Fruit fly (Drosophila melanogaster): ENCODE results near the gene CG7025.

Gene CG7025

DNA sequence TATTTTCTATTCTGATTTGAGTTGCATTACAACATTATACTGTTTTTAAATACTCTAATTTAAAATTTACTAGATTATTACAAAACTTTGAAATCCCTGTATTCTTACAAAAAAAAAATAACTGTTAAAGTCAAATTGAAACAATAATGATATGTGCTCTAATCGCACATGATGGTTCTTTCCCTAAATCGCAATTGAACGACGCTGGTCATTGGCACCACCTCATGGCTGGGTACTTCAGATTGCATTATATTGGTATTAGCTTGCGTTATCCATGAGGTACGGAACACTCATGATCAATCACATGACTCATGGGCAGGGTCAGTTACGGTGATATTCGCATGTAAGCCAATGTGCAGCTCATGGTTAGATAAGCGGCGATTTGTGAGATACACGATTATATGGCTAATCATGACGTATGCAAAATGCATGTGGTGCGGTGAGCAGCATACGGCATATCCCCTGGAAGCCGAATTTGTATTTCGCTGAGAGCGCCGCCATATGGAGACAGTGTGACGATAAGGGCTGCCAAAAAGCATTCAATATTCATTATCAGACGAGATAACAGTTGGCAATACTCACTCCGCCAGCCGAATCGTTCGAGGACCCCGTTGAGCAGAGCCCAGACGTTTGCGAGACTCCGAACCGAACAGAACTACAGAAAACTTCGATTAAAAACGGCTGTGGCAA lies 14.2 kb downstream of the CG7025 start:
- TF ChIP-seq br (GFP tag; optimal IDR thresholded peaks at IDR 0.05) (peak; percentile 15), HLH106 (tag; optimal IDR thresholded peaks at IDR 0.05) (no peak), Rel (GFP tag; optimal IDR thresholded peaks at IDR 0.05) (no peak), Rel (tag; optimal IDR thresholded peaks at IDR 0.05) (peak; percentile 99), fru (GFP tag; optimal IDR thresholded peaks at IDR 0.05) (no peak), Jra (GFP tag; optimal IDR thresholded peaks at IDR 0.05) (peak; percentile 32), Abd-B (GFP tag; optimal IDR thresholded peaks at IDR 0.05) (no peak), psq (GFP tag; optimal IDR thresholded peaks at IDR 0.05) (no peak), brk (GFP tag; optimal IDR thresholded peaks at IDR 0.05) (no peak), Hr83 (GFP tag; optimal IDR thresholded peaks at IDR 0.05; ENCODE audit: poor library complexity, severe bottlenecking) (peak; percentile 19), Hnf4 (GFP tag; optimal IDR thresholded peaks at IDR 0.05) (no peak), rgr (GFP tag; optimal IDR thresholded peaks at IDR 0.05) (peak; percentile 43), Dif (GFP tag; optimal IDR thresholded peaks at IDR 0.05; ENCODE audit: partially characterized antibody) (peak; percentile 26), Vsx2 (GFP tag; optimal IDR thresholded peaks at IDR 0.05; ENCODE audit: partially characterized antibody) (peak; percentile 87), CG32264 (GFP tag; optimal IDR thresholded peaks at IDR 0.05) (no peak), h (GFP tag; optimal IDR thresholded peaks at IDR 0.05) (peak; percentile 46)

DNA sequence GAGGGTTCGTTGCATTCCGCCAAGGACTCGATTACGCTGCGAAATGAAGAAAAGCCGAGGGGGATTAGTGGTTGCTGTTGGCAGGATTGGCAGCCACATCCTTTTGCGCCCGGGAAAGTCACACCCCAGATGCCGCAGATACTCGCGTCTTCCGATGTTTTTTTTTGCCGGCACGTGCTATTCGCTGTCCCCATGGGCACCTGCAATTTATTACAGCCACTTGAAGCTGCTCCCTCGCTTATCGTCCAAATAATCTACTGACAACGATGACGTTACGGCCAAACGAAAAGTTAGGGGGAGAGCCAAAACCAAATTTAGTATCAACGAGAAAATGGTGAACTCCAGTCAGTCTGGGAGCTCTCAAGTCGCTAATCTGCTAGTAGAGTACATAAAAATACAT lies 15.5 kb downstream of the CG7025 start:
- TF ChIP-seq Hnf4 (GFP tag; optimal IDR thresholded peaks at IDR 0.05) = no peak
- no peak for TF ChIP-seq Rel (GFP tag; optimal IDR thresholded peaks at IDR 0.05)
- TF ChIP-seq Rel (tag; optimal IDR thresholded peaks at IDR 0.05) = peak; percentile 43
- TF ChIP-seq Abd-B (GFP tag; optimal IDR thresholded peaks at IDR 0.05) = no peak

DNA sequence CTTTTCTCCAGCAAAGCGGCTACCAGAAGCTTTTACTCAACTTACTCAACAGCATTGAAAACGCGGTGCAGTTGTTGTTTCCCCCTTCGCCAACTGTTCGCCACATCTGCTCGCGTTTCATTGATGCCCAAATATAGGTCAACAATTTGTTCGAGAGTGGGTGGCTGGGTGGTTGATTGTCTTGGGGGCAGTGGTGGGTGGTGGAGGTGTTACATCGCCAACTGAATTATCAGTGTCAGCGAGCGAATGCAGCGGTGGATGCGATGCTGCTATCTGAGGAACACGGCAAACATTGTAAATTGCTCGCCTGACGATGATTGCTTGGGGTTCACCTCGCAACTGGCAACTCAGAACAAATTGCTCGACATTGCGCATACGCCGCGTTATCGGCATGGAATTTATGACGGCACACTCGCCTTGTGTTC lies 16.7 kb downstream of the CG7025 start:
- TF ChIP-seq Rel (GFP tag; optimal IDR thresholded peaks at IDR 0.05) (no peak), Rel (tag; optimal IDR thresholded peaks at IDR 0.05) (peak; percentile 82), foxo (GFP tag; optimal IDR thresholded peaks at IDR 0.05) (no peak)

DNA sequence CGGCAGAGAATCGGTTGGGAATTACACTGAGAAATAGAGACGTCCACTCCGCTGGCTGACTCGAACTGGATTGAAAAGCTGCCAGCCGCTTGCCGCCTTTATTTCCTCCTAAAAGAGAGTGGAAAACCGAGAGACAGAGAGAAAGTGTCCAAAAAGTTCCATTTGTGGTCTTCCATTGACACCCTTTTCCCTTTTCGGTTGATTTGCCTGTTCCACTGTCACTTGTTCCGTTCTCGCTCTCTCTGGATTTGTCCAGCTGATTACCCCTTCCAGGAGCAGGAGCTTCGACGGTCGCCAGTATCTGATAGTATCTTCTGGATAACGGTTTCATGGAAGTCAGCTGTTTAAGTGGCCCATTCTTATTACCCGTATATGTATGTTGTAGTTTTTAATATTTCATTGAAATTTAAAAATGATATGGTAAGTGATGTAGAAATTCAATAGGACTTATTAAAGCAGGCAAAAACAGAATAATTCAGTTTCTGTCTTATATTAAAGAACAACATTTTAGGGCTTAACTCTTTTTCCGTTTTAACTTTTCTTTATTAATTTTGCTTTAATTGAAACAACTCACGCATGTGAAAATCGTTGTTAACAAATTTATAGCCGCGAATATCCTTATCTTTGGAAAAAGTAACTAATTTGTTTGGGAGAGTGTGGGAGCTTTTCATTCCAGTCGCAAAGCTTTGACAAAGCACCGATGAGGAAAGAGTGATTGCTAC lies 17.3 kb downstream of the CG7025 start, which contains the start of gene Slob:
TSS of gene Slob (minus strand) at position 51 of the 722 bp plus-strand sequence.
- TF ChIP-seq Abd-B (GFP tag; optimal IDR thresholded peaks at IDR 0.05) (no peak), foxo (GFP tag; optimal IDR thresholded peaks at IDR 0.05) (no peak), sv (GFP tag; optimal IDR thresholded peaks at IDR 0.05) (no peak), dmrt93B (GFP tag; optimal IDR thresholded peaks at IDR 0.05) (no peak), dsf (GFP tag; optimal IDR thresholded peaks at IDR 0.05; ENCODE audit: borderline replicate concordance) (no peak), usp (GFP tag; optimal IDR thresholded peaks at IDR 0.05) (no peak), Dif (GFP tag; optimal IDR thresholded peaks at IDR 0.05; ENCODE audit: partially characterized antibody) (no peak), pan (optimal IDR thresholded peaks at IDR 0.05) (no peak), dl (GFP tag; optimal IDR thresholded peaks at IDR 0.05; ENCODE audit: insufficient read depth in 1 of 2, partially characterized antibody in 2 of 2) (no peak), tai (GFP tag; optimal IDR thresholded peaks at IDR 0.05) (no peak), Hr83 (GFP tag; optimal IDR thresholded peaks at IDR 0.05; ENCODE audit: poor library complexity, severe bottlenecking) (no peak), Hnf4 (GFP tag; optimal IDR thresholded peaks at IDR 0.05) (no peak), rgr (GFP tag; optimal IDR thresholded peaks at IDR 0.05) (no peak), OdsH (GFP tag; optimal IDR thresholded peaks at IDR 0.05) (no peak), Hr78 (GFP tag; optimal IDR thresholded peaks at IDR 0.05) (no peak), br (GFP tag; optimal IDR thresholded peaks at IDR 0.05) (no peak)

DNA sequence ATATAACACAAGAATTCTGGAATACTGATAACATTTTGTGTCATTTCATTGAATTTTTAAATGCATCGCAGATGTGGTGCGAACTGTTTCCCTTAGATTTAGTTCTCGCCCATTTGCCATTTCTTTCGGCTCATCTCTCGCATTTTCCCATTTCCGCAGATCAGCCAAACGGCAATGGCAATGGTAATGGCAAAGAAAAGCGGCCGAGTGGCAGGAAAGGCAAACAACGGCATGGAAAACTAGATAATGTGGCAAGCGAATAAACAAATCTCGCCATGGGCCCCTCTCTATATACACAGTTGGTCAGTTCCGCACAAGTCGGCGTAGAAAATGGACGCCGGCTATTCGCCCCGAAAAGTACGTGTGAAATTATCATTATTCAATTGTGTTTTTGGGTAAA lies 26.7 kb downstream of the CG7025 start, which contains the start of gene Myo28B1:
TSS of gene Myo28B1 (plus strand) at position 301 of the 400 bp plus-strand sequence.
- TF ChIP-seq Dfd (GFP tag; optimal IDR thresholded peaks at IDR 0.05) = no peak
- TF ChIP-seq CG32264 (GFP tag; optimal IDR thresholded peaks at IDR 0.05) = no peak
- no peak for TF ChIP-seq tai (GFP tag; optimal IDR thresholded peaks at IDR 0.05)
- no peak for TF ChIP-seq fru (GFP tag; optimal IDR thresholded peaks at IDR 0.05)
- TF ChIP-seq Vsx2 (GFP tag; optimal IDR thresholded peaks at IDR 0.05; ENCODE audit: partially characterized antibody) = no peak
- TF ChIP-seq jim (GFP tag; optimal IDR thresholded peaks at IDR 0.05) = no peak
- no peak for TF ChIP-seq CrebA (GFP tag; optimal IDR thresholded peaks at IDR 0.05; ENCODE audit: borderline replicate concordance)
- no peak for TF ChIP-seq brk (GFP tag; optimal IDR thresholded peaks at IDR 0.05)
- TF ChIP-seq foxo (GFP tag; optimal IDR thresholded peaks at IDR 0.05) = no peak
- TF ChIP-seq ey (GFP tag; optimal IDR thresholded peaks at IDR 0.05) = no peak
- no peak for TF ChIP-seq woc (GFP tag; optimal IDR thresholded peaks at IDR 0.05)
- TF ChIP-seq usp (GFP tag; optimal IDR thresholded peaks at IDR 0.05) = no peak
- TF ChIP-seq dsf (GFP tag; optimal IDR thresholded peaks at IDR 0.05; ENCODE audit: borderline replicate concordance) = no peak
- TF ChIP-seq psq (GFP tag; optimal IDR thresholded peaks at IDR 0.05) = no peak
- no peak for TF ChIP-seq dl (GFP tag; optimal IDR thresholded peaks at IDR 0.05; ENCODE audit: insufficient read depth in 1 of 2, partially characterized antibody in 2 of 2)
- no peak for TF ChIP-seq Sp1 (GFP tag; optimal IDR thresholded peaks at IDR 0.05)
- TF ChIP-seq Hr78 (GFP tag; optimal IDR thresholded peaks at IDR 0.05) = no peak
- TF ChIP-seq lola (GFP tag; optimal IDR thresholded peaks at IDR 0.05) = no peak
- no peak for TF ChIP-seq Myc (optimal IDR thresholded peaks at IDR 0.05)
- TF ChIP-seq sage (GFP tag; optimal IDR thresholded peaks at IDR 0.05) = no peak
